Fruit fly (Drosophila melanogaster) whole organism, adult: ENCODE results near the gene CG46310.

ENCODE experiments used
- CG11617 ChIP-seq: fragments of 200-800 bp; sonication (Bioruptor generic); optimal IDR thresholded peaks from 2 replicates; lab custom pipeline; 2017; ENCODE audit warnings: mild to moderate bottlenecking, missing biosample characterization, missing genetic modification reagents, missing genetic modification characterization
- CG12768 ChIP-seq: fragments of 200-800 bp; sonication (Bioruptor generic); optimal IDR thresholded peaks from 2 replicates; lab custom pipeline; 2017; ENCODE audit warnings: missing biosample characterization, missing genetic modification characterization, mild to moderate bottlenecking, moderate library complexity, missing genetic modification reagents
- CG14711 ChIP-seq: fragments of 200-800 bp; sonication (Bioruptor generic); optimal IDR thresholded peaks from 2 replicates; lab custom pipeline; 2018; ENCODE audit warnings: missing biosample characterization, mild to moderate bottlenecking, missing genetic modification characterization, moderate library complexity
- CG1620 ChIP-seq: fragments of 200-800 bp; sonication (Bioruptor generic); optimal IDR thresholded peaks from 2 replicates; lab custom pipeline; 2016; ENCODE audit warnings: missing biosample characterization, missing genetic modification characterization
- CG33017 ChIP-seq: fragments of 200-800 bp; sonication (Bioruptor generic); optimal IDR thresholded peaks from 2 replicates; lab custom pipeline; 2018; ENCODE audit warnings: missing biosample characterization, mild to moderate bottlenecking, missing genetic modification characterization, moderate library complexity
- CG5204 ChIP-seq: fragments of 200-800 bp; sonication (Bioruptor generic); optimal IDR thresholded peaks from 2 replicates; lab custom pipeline; 2016; ENCODE audit warnings: missing biosample characterization, missing genetic modification characterization
- CG7045 ChIP-seq: fragments of 200-800 bp; sonication (Bioruptor generic); optimal IDR thresholded peaks from 2 replicates; lab custom pipeline; 2017; ENCODE audit warnings: missing biosample characterization, mild to moderate bottlenecking, missing genetic modification characterization
- CG7101 ChIP-seq: fragments of 200-800 bp; sonication (Bioruptor generic); optimal IDR thresholded peaks from 2 replicates; lab custom pipeline; 2018; ENCODE audit warnings: missing biosample characterization, mild to moderate bottlenecking, missing genetic modification characterization, moderate library complexity
- Clk ChIP-seq: fragments of 200-800 bp; sonication (Bioruptor generic); optimal IDR thresholded peaks from 2 replicates; lab custom pipeline; 2017; ENCODE audit warnings: missing biosample characterization, missing genetic modification characterization
- Crg-1 ChIP-seq: fragments of 200-800 bp; sonication (Bioruptor generic); optimal IDR thresholded peaks from 2 replicates; lab custom pipeline; 2016; ENCODE audit warnings: missing biosample characterization, missing genetic modification characterization
- Hr96 ChIP-seq: fragments of 200-800 bp; sonication (Bioruptor generic); optimal IDR thresholded peaks from 2 replicates; lab custom pipeline; 2016; ENCODE audit warnings: missing biosample characterization, missing genetic modification characterization
- Mnt ChIP-seq: fragments of 200-800 bp; sonication (Bioruptor generic); optimal IDR thresholded peaks from 2 replicates; lab custom pipeline; 2016; ENCODE audit warnings: missing biosample characterization, mild to moderate bottlenecking, missing genetic modification characterization
- bab1 ChIP-seq: fragments of 200-800 bp; sonication (Bioruptor generic); optimal IDR thresholded peaks from 3 replicates; lab custom pipeline; 2019; ENCODE audit warnings: missing biosample characterization, mild to moderate bottlenecking, missing genetic modification characterization, moderate library complexity
- cic ChIP-seq: fragments of 200-800 bp; sonication (Bioruptor generic); optimal IDR thresholded peaks from 2 replicates; lab custom pipeline; 2017; ENCODE audit warnings: missing biosample characterization, mild to moderate bottlenecking, missing genetic modification characterization, moderate library complexity
- cnc ChIP-seq, 2 experiments: fragments of >200 bp; optimal IDR thresholded peaks; 2 replicates each; lab custom pipeline; 2017
- kay ChIP-seq: fragments of 200-800 bp; sonication (Bioruptor generic); peaks from one replicate; lab custom pipeline; 2016; ENCODE audit warnings: missing biosample characterization, missing genetic modification characterization, borderline replicate concordance
- ovo ChIP-seq: fragments of 200-800 bp; sonication (Bioruptor generic); optimal IDR thresholded peaks from 2 replicates; lab custom pipeline; 2016; ENCODE audit warnings: missing biosample characterization, missing genetic modification characterization
- pad ChIP-seq: fragments of 200-800 bp; sonication (Bioruptor generic); optimal IDR thresholded peaks from 3 replicates; lab custom pipeline; 2017; ENCODE audit warnings: missing biosample characterization, missing genetic modification characterization, mild to moderate bottlenecking, moderate library complexity, missing genetic modification reagents
- tj ChIP-seq: fragments of 200-800 bp; sonication (Bioruptor generic); optimal IDR thresholded peaks from 3 replicates; lab custom pipeline; 2017; ENCODE audit warnings: missing biosample characterization, mild to moderate bottlenecking, missing genetic modification characterization, moderate library complexity
- toe ChIP-seq: fragments of 200-800 bp; sonication (Bioruptor generic); optimal IDR thresholded peaks from 2 replicates; lab custom pipeline; 2016; ENCODE audit warnings: missing biosample characterization, missing genetic modification characterization

Gene CG46310

DNA sequence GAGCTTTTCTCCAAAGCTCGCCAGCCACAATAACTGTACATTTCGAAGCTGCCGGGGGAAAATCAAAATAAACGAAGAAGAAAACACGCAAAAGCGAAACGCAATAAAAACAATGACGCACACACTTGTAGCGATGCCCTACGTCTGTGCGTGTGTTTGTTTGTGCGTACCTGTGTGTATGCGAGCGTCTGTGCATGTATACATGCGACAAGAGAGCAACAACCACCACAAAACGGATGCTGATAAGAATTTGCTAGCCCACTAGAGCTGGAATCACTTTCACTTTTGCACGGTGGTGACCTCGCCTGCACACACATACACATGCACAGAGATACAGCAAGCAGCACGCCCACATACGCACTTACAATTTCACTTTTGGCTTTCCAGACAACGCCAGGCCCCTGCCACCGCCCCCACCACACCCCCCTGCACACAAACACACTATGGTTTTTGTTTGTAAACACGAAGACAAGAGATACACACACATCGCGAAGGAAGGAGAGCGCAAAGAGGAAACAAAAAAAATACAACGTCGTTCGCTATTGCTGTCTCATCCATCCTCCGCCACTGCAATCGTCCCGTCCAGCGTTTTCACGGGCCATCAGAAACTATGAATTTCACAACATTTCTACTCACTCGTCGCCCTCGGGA, 16.7 kb upstream of the CG46310 start:
- TF ChIP-seq Mnt (GFP tag; lab: Kevin White, UChicago) (peak; percentile 38), bab1 (GFP tag; lab: Kevin White, UChicago) (no peak), kay (peak; percentile 94), ovo (GFP tag; lab: Kevin White, UChicago) (peak; percentile 83), Clk (no peak), CG12768 (GFP tag; lab: Kevin White, UChicago) (peak; percentile 75), cic (GFP tag; lab: Kevin White, UChicago) (peak; percentile 99), tj (GFP tag; lab: Kevin White, UChicago) (peak; percentile 37), Crg-1 (no peak), CG1620 (no peak), CG11617 (GFP tag; lab: Kevin White, UChicago) (peak; percentile 63), pad (GFP tag; lab: Kevin White, UChicago) (peak; percentile 75), CG14711 (tag; lab: Kevin White, UChicago) (no peak), toe (GFP tag; lab: Kevin White, UChicago) (no peak), CG5204 (GFP tag; lab: Kevin White, UChicago) (no peak), cnc (optimal IDR thresholded peaks at IDR 0.05; lab: Kevin White, UChicago) (peak; percentile 46 to 71), CG33017 (peak; percentile 68), Hr96 (GFP tag; lab: Kevin White, UChicago) (no peak), CG7045 (GFP tag; lab: Kevin White, UChicago) (peak; percentile 57), CG7101 (tag; lab: Kevin White, UChicago) (peak; percentile 39)

DNA sequence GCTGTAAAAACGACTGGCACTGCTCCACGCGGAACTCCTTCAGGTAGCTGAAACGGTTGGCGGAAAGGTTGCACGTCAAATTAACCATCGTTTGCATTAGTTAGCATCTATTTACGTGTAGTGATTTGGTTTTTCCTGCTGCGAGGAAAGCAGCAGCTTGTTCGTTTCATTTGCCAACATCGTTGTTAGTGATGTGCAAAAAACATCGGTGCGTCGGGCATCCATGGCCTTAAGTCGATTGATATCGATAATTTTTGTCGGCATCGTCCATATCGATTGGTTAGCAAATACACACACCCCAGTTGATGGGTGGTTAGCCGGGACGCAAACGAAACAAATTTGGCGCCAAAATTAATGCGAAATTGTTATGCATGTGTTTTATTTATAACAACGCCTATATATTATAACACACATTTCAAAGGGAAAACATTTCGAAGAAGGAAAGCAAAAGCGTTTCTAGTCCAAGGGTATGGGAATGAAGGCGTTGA, 16.0 kb upstream of the CG46310 start, which contains the start of gene unk:
Gene unk (minus strand): TSS at position 199 of the 488 bp plus-strand sequence.
- no peak for TF ChIP-seq tj (GFP tag; lab: Kevin White, UChicago)
- no peak for TF ChIP-seq CG33017
- peak; percentile 24 for TF ChIP-seq Crg-1
- no peak for TF ChIP-seq toe (GFP tag; lab: Kevin White, UChicago)
- no peak for TF ChIP-seq kay
- no peak for TF ChIP-seq Clk
- no peak for TF ChIP-seq CG12768 (GFP tag; lab: Kevin White, UChicago)
- TF ChIP-seq CG7101 (tag; lab: Kevin White, UChicago) = no peak
- no peak for TF ChIP-seq ovo (GFP tag; lab: Kevin White, UChicago)
- peak; percentile 3 for TF ChIP-seq CG1620
- no peak for TF ChIP-seq pad (GFP tag; lab: Kevin White, UChicago)
- TF ChIP-seq CG14711 (tag; lab: Kevin White, UChicago) = no peak
- TF ChIP-seq Hr96 (GFP tag; lab: Kevin White, UChicago) = no peak
- TF ChIP-seq CG5204 (GFP tag; lab: Kevin White, UChicago) = no peak
- TF ChIP-seq cnc (optimal IDR thresholded peaks at IDR 0.05; lab: Kevin White, UChicago) = no peak
- TF ChIP-seq CG7045 (GFP tag; lab: Kevin White, UChicago) = no peak
- TF ChIP-seq bab1 (GFP tag; lab: Kevin White, UChicago) = peak; percentile 59
- no peak for TF ChIP-seq Mnt (GFP tag; lab: Kevin White, UChicago)
- no peak for TF ChIP-seq cic (GFP tag; lab: Kevin White, UChicago)
- TF ChIP-seq CG11617 (GFP tag; lab: Kevin White, UChicago) = no peak

DNA sequence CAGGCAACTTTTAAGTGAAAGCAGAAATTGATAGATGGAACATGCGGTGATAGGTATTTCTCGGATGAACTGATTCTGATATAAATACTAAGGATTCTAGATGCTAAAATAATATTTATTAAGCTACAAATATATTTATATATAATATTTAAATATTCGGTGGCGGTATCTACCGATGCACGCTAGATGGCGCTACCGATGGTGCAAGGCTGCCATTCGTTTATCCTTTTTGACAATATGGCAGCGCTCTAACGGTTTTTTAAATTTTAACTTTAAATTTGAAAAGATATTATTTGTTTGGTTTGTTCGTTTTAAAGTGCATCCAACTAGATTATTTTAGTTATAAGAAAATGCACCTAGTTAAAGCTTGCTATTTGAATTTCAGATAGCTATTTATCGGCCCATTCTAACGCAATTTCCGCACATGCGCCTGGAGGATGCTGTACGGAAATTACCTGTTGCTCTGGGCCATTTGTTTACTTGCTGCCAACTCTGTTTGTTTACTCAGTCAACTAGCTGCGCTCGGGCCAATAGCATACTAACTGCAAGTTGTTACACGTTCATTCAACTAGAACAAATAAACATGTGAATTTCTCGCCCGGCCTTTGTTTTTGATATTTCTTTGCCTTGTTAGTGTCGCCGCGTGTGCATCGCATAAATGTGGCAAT, 14.2 kb upstream of the CG46310 start, which contains the start of gene VhaAC39-2:
Gene VhaAC39-2 (minus strand): TSS at position 28 of the 668 bp plus-strand sequence.
- TF ChIP-seq cic (GFP tag; lab: Kevin White, UChicago) (peak; percentile 80), CG14711 (tag; lab: Kevin White, UChicago) (no peak), pad (GFP tag; lab: Kevin White, UChicago) (no peak), cnc (optimal IDR thresholded peaks at IDR 0.05; lab: Kevin White, UChicago) (no peak), kay (peak; percentile 11), toe (GFP tag; lab: Kevin White, UChicago) (peak; percentile 36), CG11617 (GFP tag; lab: Kevin White, UChicago) (no peak), Hr96 (GFP tag; lab: Kevin White, UChicago) (peak; percentile 26), CG33017 (no peak), CG7101 (tag; lab: Kevin White, UChicago) (no peak), tj (GFP tag; lab: Kevin White, UChicago) (no peak), bab1 (GFP tag; lab: Kevin White, UChicago) (no peak), CG12768 (GFP tag; lab: Kevin White, UChicago) (no peak), ovo (GFP tag; lab: Kevin White, UChicago) (no peak), CG5204 (GFP tag; lab: Kevin White, UChicago) (no peak), CG7045 (GFP tag; lab: Kevin White, UChicago) (peak; percentile 64)

DNA sequence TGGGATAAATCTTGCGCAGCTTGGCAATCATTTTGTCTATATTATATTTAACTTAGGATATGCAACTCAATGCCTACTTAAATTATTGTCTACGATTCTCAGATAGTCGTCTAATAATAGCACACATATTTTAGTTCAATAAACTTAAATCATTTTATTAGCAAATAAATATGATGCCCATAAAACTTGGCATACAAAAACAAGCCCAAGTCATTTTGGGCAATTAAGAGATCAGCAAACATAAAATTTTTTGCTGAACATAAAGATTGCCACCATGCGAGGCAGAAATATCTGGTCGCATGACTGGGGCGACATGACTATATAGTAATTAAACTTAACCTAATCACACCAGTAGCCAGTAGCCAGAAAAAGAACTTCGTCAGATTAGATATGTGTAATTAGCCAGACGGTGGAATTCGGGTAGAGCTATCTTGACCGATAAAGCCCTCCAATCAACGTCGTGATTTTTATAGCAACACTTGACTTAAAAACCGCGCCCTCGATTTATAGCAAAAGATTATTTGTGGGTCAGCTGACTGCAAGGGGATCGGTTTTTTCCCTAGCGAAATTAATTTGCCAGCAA, 12.3 kb upstream of the CG46310 start, which contains the start of gene CG13829:
Gene CG13829 (minus strand): TSS at position 51 of the 583 bp plus-strand sequence.
- peak; percentile 35 for TF ChIP-seq kay
- TF ChIP-seq cnc (optimal IDR thresholded peaks at IDR 0.05; lab: Kevin White, UChicago) = no peak

DNA sequence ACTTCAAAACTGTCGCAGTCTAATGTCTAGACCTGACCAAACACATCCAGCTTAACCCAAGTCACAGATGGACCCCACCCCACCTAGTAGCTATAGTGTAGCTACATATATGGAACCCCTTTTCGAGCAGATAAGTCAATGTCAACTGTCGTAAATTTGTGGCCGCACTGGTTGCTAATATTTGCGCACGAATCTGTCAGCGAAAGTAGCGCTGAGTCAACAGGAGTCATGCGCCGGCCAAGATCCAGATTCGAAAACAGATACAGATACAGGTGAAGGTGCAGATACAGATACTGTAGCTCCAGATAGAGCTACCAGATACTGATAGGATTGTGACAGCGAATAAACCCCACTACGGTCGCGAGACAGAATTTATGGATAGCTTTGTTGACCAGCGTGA, 9.5 kb upstream of the CG46310 start:
- TF ChIP-seq CG7101 (tag; lab: Kevin White, UChicago) (peak; percentile 56), Crg-1 (peak; percentile 27), kay (no peak), CG12768 (GFP tag; lab: Kevin White, UChicago) (peak; percentile 73), Mnt (GFP tag; lab: Kevin White, UChicago) (peak; percentile 54), CG33017 (peak; percentile 62), CG11617 (GFP tag; lab: Kevin White, UChicago) (peak; percentile 53), tj (GFP tag; lab: Kevin White, UChicago) (no peak), CG7045 (GFP tag; lab: Kevin White, UChicago) (peak; percentile 48), CG5204 (GFP tag; lab: Kevin White, UChicago) (peak; percentile 29), pad (GFP tag; lab: Kevin White, UChicago) (peak; percentile 24), toe (GFP tag; lab: Kevin White, UChicago) (no peak), Hr96 (GFP tag; lab: Kevin White, UChicago) (peak; percentile 21), cic (GFP tag; lab: Kevin White, UChicago) (peak; percentile 88), Clk (peak; percentile 21)
